Worm (Caenorhabditis elegans) whole organism, late embryonic: ENCODE data around the gene blos-2.
A peak's percentile ranks its signal among the peaks of the same experiment; 100 is the strongest.

ENCODE experiments used
- F13H6.1 ChIP-seq: sonication (generic microtip); optimal IDR thresholded peaks from 2 replicates; lab custom pipeline; 2016; ENCODE audit warnings: missing genetic modification characterization, missing compliant biosample characterization
- K02D7.2 ChIP-seq: sonication (generic microtip); optimal IDR thresholded peaks from 2 replicates; lab custom pipeline; 2017; ENCODE audit warnings: mild to moderate bottlenecking, missing genetic modification characterization, missing compliant biosample characterization
- K09A11.1 ChIP-seq: sonication (generic microtip); optimal IDR thresholded peaks from 2 replicates; lab custom pipeline; 2017; ENCODE audit warnings: antibody characterized with exemption, mild to moderate bottlenecking, missing genetic modification characterization, missing compliant biosample characterization; ENCODE audit not compliant: insufficient read depth
- T23F11.4 ChIP-seq: fragments of 200-800 bp; sonication (Bioruptor generic); optimal IDR thresholded peaks from 2 replicates; lab custom pipeline; 2018; ENCODE audit warnings: mild to moderate bottlenecking, missing genetic modification characterization, missing compliant biosample characterization
- Y22D7AL.16 ChIP-seq: sonication (generic microtip); optimal IDR thresholded peaks from 2 replicates; lab custom pipeline; 2016; ENCODE audit warnings: missing genetic modification characterization, missing compliant biosample characterization
- ahr-1 ChIP-seq: sonication (generic microtip); optimal IDR thresholded peaks from 2 replicates; lab custom pipeline; 2016; ENCODE audit warnings: missing genetic modification characterization, missing compliant biosample characterization
- ama-1 ChIP-seq: fragments of 150-350 bp; optimal IDR thresholded peaks from 2 replicates; lab custom pipeline; 2014
- ceh-18 ChIP-seq: sonication (generic microtip); optimal IDR thresholded peaks from 2 replicates; lab custom pipeline; 2016; ENCODE audit warnings: missing genetic modification characterization, missing compliant biosample characterization
- ceh-19 ChIP-seq: fragments of 200-800 bp; sonication (Bioruptor generic); optimal IDR thresholded peaks from 2 replicates; lab custom pipeline; 2018; ENCODE audit warnings: mild to moderate bottlenecking, missing genetic modification characterization, missing compliant biosample characterization
- ceh-2 ChIP-seq: sonication (generic microtip); optimal IDR thresholded peaks from 2 replicates; lab custom pipeline; 2016; ENCODE audit warnings: missing genotype, missing genetic modification characterization, missing compliant biosample characterization
- ceh-22 ChIP-seq: sonication (generic microtip); optimal IDR thresholded peaks from 2 replicates; lab custom pipeline; 2017; ENCODE audit warnings: missing biosample characterization, missing genetic modification characterization
- ceh-30 ChIP-seq: fragments of 150-350 bp; optimal IDR thresholded peaks from 2 replicates; lab custom pipeline; 2014; ENCODE audit warnings: missing biosample characterization, missing genetic modification characterization
- ceh-31 ChIP-seq: sonication (generic microtip); optimal IDR thresholded peaks from 2 replicates; lab custom pipeline; 2016; ENCODE audit warnings: missing genetic modification characterization, missing compliant biosample characterization
- ceh-34 ChIP-seq: sonication (generic microtip); optimal IDR thresholded peaks from 2 replicates; lab custom pipeline; 2016; ENCODE audit warnings: mild to moderate bottlenecking, missing genetic modification characterization, missing compliant biosample characterization
- ceh-6 ChIP-seq: fragments of 200-800 bp; sonication (Bioruptor generic); optimal IDR thresholded peaks from 2 replicates; lab custom pipeline; 2018; ENCODE audit warnings: mild to moderate bottlenecking, missing genetic modification characterization, missing compliant biosample characterization
- che-1 ChIP-seq: sonication (generic microtip); optimal IDR thresholded peaks from 2 replicates; lab custom pipeline; 2016; ENCODE audit warnings: mild to moderate bottlenecking, missing genetic modification characterization, missing compliant biosample characterization
- dmd-4 ChIP-seq: sonication (generic microtip); optimal IDR thresholded peaks from 2 replicates; lab custom pipeline; 2016; ENCODE audit warnings: borderline replicate concordance, missing genetic modification characterization, missing compliant biosample characterization
- elt-2 ChIP-seq: sonication (generic microtip); optimal IDR thresholded peaks from 2 replicates; lab custom pipeline; 2016; ENCODE audit warnings: missing genetic modification reagents, missing genetic modification characterization, missing compliant biosample characterization
- elt-4 ChIP-seq: sonication (generic microtip); optimal IDR thresholded peaks from 2 replicates; lab custom pipeline; 2016; ENCODE audit warnings: missing genetic modification characterization, missing compliant biosample characterization
- ets-4 ChIP-seq: sonication (generic microtip); optimal IDR thresholded peaks from 2 replicates; lab custom pipeline; 2016; ENCODE audit warnings: missing genetic modification characterization, missing compliant biosample characterization
- eyg-1 ChIP-seq: sonication (generic microtip); optimal IDR thresholded peaks from 2 replicates; lab custom pipeline; 2016; ENCODE audit warnings: missing genotype, missing genetic modification characterization, missing compliant biosample characterization
- fax-1 ChIP-seq: sonication (generic microtip); optimal IDR thresholded peaks from 2 replicates; lab custom pipeline; 2016; ENCODE audit warnings: missing genotype, missing genetic modification characterization, missing compliant biosample characterization
- fkh-10 ChIP-seq: fragments of 150-350 bp; optimal IDR thresholded peaks from 2 replicates; lab custom pipeline; 2014; ENCODE audit warnings: missing biosample characterization, missing genetic modification reagents, missing genetic modification characterization
- gmeb-2 ChIP-seq: sonication (generic microtip); optimal IDR thresholded peaks from 2 replicates; lab custom pipeline; 2016; ENCODE audit warnings: missing genetic modification characterization, inconsistent platforms, missing compliant biosample characterization
- hlh-15 ChIP-seq: sonication (generic microtip); optimal IDR thresholded peaks from 2 replicates; lab custom pipeline; 2016; ENCODE audit warnings: missing genetic modification characterization, missing compliant biosample characterization
- hlh-30 ChIP-seq: sonication (generic microtip); optimal IDR thresholded peaks from 2 replicates; lab custom pipeline; 2017; ENCODE audit warnings: antibody characterized with exemption, missing genetic modification characterization, missing compliant biosample characterization; ENCODE audit not compliant: insufficient read depth
- hlh-6 ChIP-seq: sonication (generic microtip); optimal IDR thresholded peaks from 2 replicates; lab custom pipeline; 2016; ENCODE audit warnings: missing genotype, missing genetic modification characterization, missing compliant biosample characterization
- hlh-8 ChIP-seq: sonication (generic microtip); optimal IDR thresholded peaks from 2 replicates; lab custom pipeline; 2016; ENCODE audit warnings: missing genotype, missing genetic modification characterization, missing compliant biosample characterization
- lim-6 ChIP-seq: sonication (generic microtip); optimal IDR thresholded peaks from 2 replicates; lab custom pipeline; 2016; ENCODE audit warnings: missing genetic modification characterization, missing compliant biosample characterization
- mec-3 ChIP-seq: sonication (generic microtip); optimal IDR thresholded peaks from 2 replicates; lab custom pipeline; 2016; ENCODE audit warnings: borderline replicate concordance, missing genetic modification characterization, missing compliant biosample characterization
- nfya-1 ChIP-seq: sonication (generic microtip); optimal IDR thresholded peaks from 2 replicates; lab custom pipeline; 2017; ENCODE audit warnings: missing genetic modification characterization, mild to moderate bottlenecking, missing compliant biosample characterization, antibody characterized with exemption, moderate library complexity
- nhr-11 ChIP-seq: fragments of 150-350 bp; optimal IDR thresholded peaks from 2 replicates; lab custom pipeline; 2014; ENCODE audit warnings: missing biosample characterization, missing genetic modification characterization
- nhr-232 ChIP-seq: sonication (generic microtip); optimal IDR thresholded peaks from 2 replicates; lab custom pipeline; 2016; ENCODE audit warnings: missing genetic modification characterization, missing compliant biosample characterization
- npax-4 ChIP-seq: sonication (generic microtip); optimal IDR thresholded peaks from 2 replicates; lab custom pipeline; 2016; ENCODE audit warnings: missing genetic modification characterization, missing compliant biosample characterization
- pat-9 ChIP-seq: fragments of 200-800 bp; sonication (Bioruptor generic); optimal IDR thresholded peaks from 2 replicates; lab custom pipeline; 2018; ENCODE audit warnings: mild to moderate bottlenecking, missing genetic modification characterization, moderate library complexity, missing compliant biosample characterization
- pax-1 ChIP-seq: fragments of 150-350 bp; optimal IDR thresholded peaks from 2 replicates; lab custom pipeline; 2014; ENCODE audit warnings: missing biosample characterization, missing genetic modification characterization
- pha-2 ChIP-seq: sonication (generic microtip); optimal IDR thresholded peaks from 2 replicates; lab custom pipeline; 2017; ENCODE audit warnings: mild to moderate bottlenecking, missing genetic modification characterization, missing compliant biosample characterization
- pha-4 ChIP-seq: fragments of 150-350 bp; optimal IDR thresholded peaks from 2 replicates; lab custom pipeline; 2018; ENCODE audit warnings: missing biosample characterization, missing genetic modification reagents, missing genetic modification characterization
- pros-1 ChIP-seq: fragments of 150-350 bp; optimal IDR thresholded peaks from 2 replicates; lab custom pipeline; 2014; ENCODE audit warnings: missing biosample characterization, missing genetic modification reagents, missing genetic modification characterization
- ref-2 ChIP-seq: sonication (generic microtip); optimal IDR thresholded peaks from 2 replicates; lab custom pipeline; 2016; ENCODE audit warnings: missing genetic modification characterization, missing compliant biosample characterization
- rnt-1 ChIP-seq: sonication (generic microtip); optimal IDR thresholded peaks from 2 replicates; lab custom pipeline; 2016; ENCODE audit warnings: missing genetic modification characterization, missing compliant biosample characterization
- sdc-2 ChIP-seq: sonication (generic microtip); optimal IDR thresholded peaks from 2 replicates; lab custom pipeline; 2016; ENCODE audit warnings: missing genotype, missing genetic modification characterization, missing compliant biosample characterization
- sox-2 ChIP-seq: fragments of 200-800 bp; sonication (Bioruptor generic); IDR thresholded peaks from 2 replicates; pipeline ENCODE4 v1.3.6; 2022; ENCODE audit warnings: missing genetic modification reagents, missing genetic modification characterization, missing compliant biosample characterization
- syd-9 ChIP-seq: sonication (generic microtip); optimal IDR thresholded peaks from 2 replicates; lab custom pipeline; 2016; ENCODE audit warnings: mild to moderate bottlenecking, missing genetic modification characterization, moderate library complexity, missing compliant biosample characterization
- tbx-2 ChIP-seq: sonication (generic microtip); optimal IDR thresholded peaks from 2 replicates; lab custom pipeline; 2016; ENCODE audit warnings: missing genetic modification characterization, missing compliant biosample characterization
- unc-55 ChIP-seq: sonication (generic microtip); optimal IDR thresholded peaks from 2 replicates; lab custom pipeline; 2017; ENCODE audit warnings: missing biosample characterization, missing genetic modification reagents, missing genetic modification characterization
- unc-86 ChIP-seq: sonication (generic microtip); optimal IDR thresholded peaks from 2 replicates; lab custom pipeline; 2016; ENCODE audit warnings: missing genetic modification characterization, missing compliant biosample characterization
- zip-5 ChIP-seq: sonication (generic microtip); optimal IDR thresholded peaks from 2 replicates; lab custom pipeline; 2016; ENCODE audit warnings: missing genetic modification characterization, missing compliant biosample characterization
- ztf-16 ChIP-seq: sonication (generic microtip); optimal IDR thresholded peaks from 2 replicates; lab custom pipeline; 2017; ENCODE audit warnings: missing genetic modification characterization, missing compliant biosample characterization

The blos-2 gene

ce11 chrIV:6321667-6322066 is 12.3 kb upstream of the blos-2 start, which contains the start of gene Y73B6BL.29 (continued):
- no peak for TF ChIP-seq sox-2 (GFP tag; lab: Robert Waterston, UW)
- TF ChIP-seq K09A11.1 (tag; lab: Kevin White, UChicago): no peak
- no peak for TF ChIP-seq sdc-2 (tag; lab: Kevin White, UChicago)
- peak; percentile 92 for TF ChIP-seq ceh-2 (tag; lab: Kevin White, UChicago)
- TF ChIP-seq fkh-10 (GFP tag; lab: Kevin White, UChicago): no peak
- peak; percentile 91 for TF ChIP-seq ceh-31 (tag; lab: Kevin White, UChicago)
- TF ChIP-seq hlh-8 (tag; lab: Kevin White, UChicago): peak; percentile 86
- TF ChIP-seq F13H6.1 (tag; lab: Kevin White, UChicago): peak; percentile 46
- TF ChIP-seq Y22D7AL.16 (tag; lab: Kevin White, UChicago): no peak
- peak; percentile 13 for TF ChIP-seq ceh-34 (tag; lab: Kevin White, UChicago)
- no peak for TF ChIP-seq ceh-22 (tag; lab: Kevin White, UChicago)
- TF ChIP-seq ahr-1 (tag; lab: Kevin White, UChicago): no peak
- TF ChIP-seq ama-1 (lab: Kevin White, UChicago): no peak
- TF ChIP-seq fax-1 (tag; lab: Kevin White, UChicago): peak; percentile 75
- no peak for TF ChIP-seq npax-4 (tag; lab: Kevin White, UChicago)
- TF ChIP-seq eyg-1: no peak
- peak; percentile 59 for TF ChIP-seq rnt-1 (tag; lab: Kevin White, UChicago)
- no peak for TF ChIP-seq hlh-15 (tag; lab: Kevin White, UChicago)
- TF ChIP-seq nfya-1 (tag; lab: Kevin White, UChicago): peak; percentile 50
- no peak for TF ChIP-seq dmd-4 (tag; lab: Kevin White, UChicago)
- no peak for TF ChIP-seq syd-9
- TF ChIP-seq K02D7.2 (tag; lab: Kevin White, UChicago): no peak
- TF ChIP-seq hlh-6: no peak
- TF ChIP-seq lim-6 (tag; lab: Kevin White, UChicago): peak; percentile 32
- TF ChIP-seq pat-9 (tag; lab: Kevin White, UChicago): no peak
- TF ChIP-seq nhr-232 (tag; lab: Kevin White, UChicago): no peak
- peak; percentile 40 for TF ChIP-seq pha-2
- peak; percentile 27 for TF ChIP-seq ceh-18 (tag; lab: Kevin White, UChicago)
- no peak for TF ChIP-seq elt-4 (tag; lab: Kevin White, UChicago)
- peak; percentile 84 for TF ChIP-seq zip-5 (tag; lab: Kevin White, UChicago)
- no peak for TF ChIP-seq T23F11.4
- TF ChIP-seq unc-86 (tag; lab: Kevin White, UChicago): peak; percentile 12
- no peak for TF ChIP-seq che-1 (tag; lab: Kevin White, UChicago)

DNA sequence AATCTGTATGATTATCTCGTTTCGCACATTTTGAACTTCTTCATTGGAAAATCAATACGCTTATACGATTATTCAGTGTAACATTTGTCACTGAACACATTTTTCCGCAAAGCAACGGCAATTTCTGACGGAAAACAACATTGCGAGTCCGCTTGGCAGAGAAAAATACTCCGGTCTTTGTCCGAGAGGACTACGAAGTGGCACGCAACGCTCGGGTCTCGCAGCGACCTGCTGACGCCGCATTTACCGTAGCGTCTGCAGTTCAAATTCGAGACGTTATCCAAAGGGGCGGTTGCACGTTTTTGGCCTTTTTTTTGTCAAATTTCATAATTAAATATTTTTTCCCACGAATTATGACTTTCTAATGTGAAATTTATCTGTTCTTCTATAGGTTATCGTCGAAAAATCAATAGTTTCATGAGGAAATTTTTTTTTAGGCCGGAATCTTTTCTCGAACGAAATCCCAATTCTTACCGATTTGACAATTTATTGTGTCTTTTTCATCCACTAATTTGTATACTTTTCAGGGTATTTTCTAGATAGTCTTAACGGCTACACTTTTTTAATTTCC is 10.3 kb upstream of the blos-2 start, which contains the start of gene sqd-1:
Gene sqd-1, plus strand, starts transcription at position 521 of the 571 bp plus-strand sequence.
- TF ChIP-seq tbx-2 (tag; lab: Kevin White, UChicago) (peak; percentile 83), ceh-31 (tag; lab: Kevin White, UChicago) (peak; percentile 90), unc-55 (GFP tag; lab: Kevin White, UChicago) (peak; percentile 34), pha-4 (tag; lab: Kevin White, UChicago) (no peak), hlh-15 (tag; lab: Kevin White, UChicago) (no peak), ceh-2 (tag; lab: Kevin White, UChicago) (peak; percentile 55), unc-86 (tag; lab: Kevin White, UChicago) (peak; percentile 59), rnt-1 (tag; lab: Kevin White, UChicago) (peak; percentile 81), pat-9 (tag; lab: Kevin White, UChicago) (peak; percentile 31), hlh-8 (tag; lab: Kevin White, UChicago) (peak; percentile 21), gmeb-2 (tag; lab: Kevin White, UChicago) (peak; percentile 44), nfya-1 (tag; lab: Kevin White, UChicago) (peak; percentile 91), hlh-30 (tag; lab: Kevin White, UChicago) (peak; percentile 60), npax-4 (tag; lab: Kevin White, UChicago) (peak; percentile 20), hlh-6 (peak; percentile 33), elt-2 (tag; lab: Kevin White, UChicago) (peak; percentile 54), ets-4 (peak; percentile 54), ceh-18 (tag; lab: Kevin White, UChicago) (peak; percentile 87), ceh-34 (tag; lab: Kevin White, UChicago) (peak; percentile 71), nhr-11 (no peak), mec-3 (tag; lab: Kevin White, UChicago) (no peak), fkh-10 (GFP tag; lab: Kevin White, UChicago) (peak; percentile 28), ceh-6 (GFP tag; lab: Kevin White, UChicago) (peak; percentile 26), ref-2 (tag; lab: Kevin White, UChicago) (peak; percentile 80), F13H6.1 (tag; lab: Kevin White, UChicago) (peak; percentile 44), ceh-19 (GFP tag; lab: Kevin White, UChicago) (peak; percentile 46), nhr-232 (tag; lab: Kevin White, UChicago) (no peak), pros-1 (tag; lab: Kevin White, UChicago) (peak; percentile 39), syd-9 (peak; percentile 24), pax-1 (peak; percentile 57), ztf-16 (tag; lab: Kevin White, UChicago) (peak; percentile 31), ama-1 (lab: Kevin White, UChicago) (no peak), ceh-30 (tag; lab: Kevin White, UChicago) (peak; percentile 16)
